Worm (Caenorhabditis elegans) whole organism, L2 larva: Measurements from ENCODE around the gene B0035.21.

Experiments used
- C34F6.9 ChIP-seq: fragments of 150-350 bp; optimal IDR thresholded peaks from 2 replicates; lab custom pipeline; 2014; ENCODE audit warnings: missing biosample characterization, missing genetic modification characterization
- ZK546.5 ChIP-seq: sonication (generic microtip); optimal IDR thresholded peaks from 2 replicates; lab custom pipeline; 2017; ENCODE audit warnings: missing biosample characterization, missing genetic modification characterization
- ama-1 ChIP-seq: fragments of 150-350 bp; optimal IDR thresholded peaks from 2 replicates; lab custom pipeline; 2018; ENCODE audit warnings: inconsistent platforms
- ceh-16 ChIP-seq: fragments of 150-350 bp; optimal IDR thresholded peaks from 2 replicates; lab custom pipeline; 2014; ENCODE audit warnings: missing biosample characterization, missing genetic modification characterization
- lin-11 ChIP-seq: fragments of 150-350 bp; sonication (generic microtip); optimal IDR thresholded peaks from 2 replicates; lab custom pipeline; 2014; ENCODE audit warnings: missing biosample characterization, missing genetic modification characterization, inconsistent platforms, mixed read lengths
- lsy-2 ChIP-seq, 2 experiments: fragments of 150-350 bp in 1 of 2; sonication (generic microtip) in 1 of 2; optimal IDR thresholded peaks; 2 replicates each; lab custom pipeline; 2014 to 2017; ENCODE audit warnings: missing biosample characterization in 2 of 2, missing genetic modification characterization in 2 of 2
- mdl-1 ChIP-seq, 2 experiments: fragments of 150-350 bp in 1 of 2; sonication (generic microtip) in 1 of 2; optimal IDR thresholded peaks; 2 replicates each; lab custom pipeline; 2017; ENCODE audit warnings: missing biosample characterization in 2 of 2, missing genetic modification characterization in 2 of 2
- nhr-11 ChIP-seq: fragments of 150-350 bp; optimal IDR thresholded peaks from 2 replicates; lab custom pipeline; 2014; ENCODE audit warnings: missing biosample characterization, missing genetic modification characterization
- nhr-237 ChIP-seq: fragments of 150-350 bp; optimal IDR thresholded peaks from 2 replicates; lab custom pipeline; 2014; ENCODE audit warnings: missing biosample characterization, missing genetic modification characterization
- sma-9 ChIP-seq, 2 experiments: fragments of 150-350 bp in 1 of 2; sonication (generic microtip) in 1 of 2; optimal IDR thresholded peaks; 2 replicates each; lab custom pipeline; 2014 to 2016; ENCODE audit warnings: missing genetic modification characterization in 2 of 2, mild to moderate bottlenecking in 1 of 2, missing biosample characterization in 1 of 2, missing compliant biosample characterization in 1 of 2, missing genetic modification reagents in 1 of 2, moderate library complexity in 1 of 2
- unc-62 ChIP-seq: fragments of 150-350 bp; optimal IDR thresholded peaks from 2 replicates; lab custom pipeline; 2014; ENCODE audit warnings: missing biosample characterization, missing genetic modification reagents, missing genetic modification characterization

ce11 chrIV:11315688-11316087, 11.4 kb upstream of the B0035.21 start:
- no peak for TF ChIP-seq lsy-2 (tag; optimal IDR thresholded peaks at IDR 0.05; lab: Kevin White, UChicago)
- no peak for TF ChIP-seq ZK546.5 (tag; lab: Kevin White, UChicago)
- TF ChIP-seq ceh-16 (tag; lab: Kevin White, UChicago) = no peak
- no peak for TF ChIP-seq C34F6.9 (tag; lab: Kevin White, UChicago)
- TF ChIP-seq mdl-1 (tag; optimal IDR thresholded peaks at IDR 0.05; lab: Kevin White, UChicago) = no peak
- TF ChIP-seq nhr-11 = no peak
- TF ChIP-seq lin-11 (tag; lab: Kevin White, UChicago) = no peak
- TF ChIP-seq unc-62 (GFP tag; lab: Kevin White, UChicago) = no peak
- TF ChIP-seq ama-1 = no peak
- no peak for TF ChIP-seq sma-9 (GFP tag; optimal IDR thresholded peaks at IDR 0.05; lab: Kevin White, UChicago)
- TF ChIP-seq sma-9 (tag; optimal IDR thresholded peaks at IDR 0.05; lab: Kevin White, UChicago) = no peak
- no peak for TF ChIP-seq nhr-237
